Fruit fly (Drosophila melanogaster) whole organism, wandering third instar larva: ENCODE results near the gene Nup153.

Experiments
- Hr78 ChIP-seq: fragments of >200 bp; optimal IDR thresholded peaks from 2 replicates; lab custom pipeline; 2017; ENCODE audit warnings: missing biosample characterization, missing genetic modification characterization
- fru ChIP-seq: fragments of 200-800 bp; sonication (Bioruptor generic); optimal IDR thresholded peaks from 3 replicates; lab custom pipeline; 2016; ENCODE audit warnings: missing biosample characterization, mild to moderate bottlenecking, missing genetic modification characterization

- no peak for TF ChIP-seq fru (GFP tag; lab: Kevin White, UChicago)
- TF ChIP-seq Hr78 (GFP tag; lab: Kevin White, UChicago): no peak
Observed at dm6 chrX:16643363-16643946, 44.4 kb downstream of the Nup153 start.
